Worm (Caenorhabditis elegans): ENCODE data around the gene alfa-1.

alfa-1 gene

DNA sequence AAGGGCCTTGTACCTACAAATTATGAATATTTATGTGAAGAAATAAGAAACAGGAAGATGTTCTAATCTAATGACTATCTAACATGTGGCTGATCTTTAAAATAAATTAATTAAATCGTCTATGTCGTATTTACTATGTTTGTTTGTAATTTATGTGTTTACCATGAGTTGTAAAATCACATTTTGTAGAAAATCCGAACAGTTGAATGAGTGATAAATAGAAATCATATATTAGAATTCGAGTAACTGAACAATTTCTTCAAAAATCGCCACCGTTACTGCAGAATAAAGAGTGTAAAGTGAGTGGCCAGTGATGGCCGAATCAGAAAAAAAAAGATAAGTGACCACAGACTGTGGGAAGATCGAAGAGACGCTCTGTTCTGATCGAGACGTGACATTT lies 32.3 kb downstream of the alfa-1 start:
- TF ChIP-seq ztf-4 (tag; optimal IDR thresholded peaks at IDR 0.05), result no peak
- no peak for TF ChIP-seq unc-39 (tag; optimal IDR thresholded peaks at IDR 0.05)
- TF ChIP-seq egl-27 (tag; optimal IDR thresholded peaks at IDR 0.05), result no peak
- no peak for TF ChIP-seq nhr-10 (tag; optimal IDR thresholded peaks at IDR 0.05)
- no peak for TF ChIP-seq alr-1 (tag; optimal IDR thresholded peaks at IDR 0.05)
- TF ChIP-seq ZK546.5 (tag; optimal IDR thresholded peaks at IDR 0.05), result no peak
- no peak for TF ChIP-seq peb-1 (tag; optimal IDR thresholded peaks at IDR 0.05)
- no peak for TF ChIP-seq nhr-6 (tag; optimal IDR thresholded peaks at IDR 0.05)
- no peak for TF ChIP-seq nhr-237 (tag; optimal IDR thresholded peaks at IDR 0.05)
- no peak for TF ChIP-seq sem-4 (tag; optimal IDR thresholded peaks at IDR 0.05)
- TF ChIP-seq sma-3 (GFP tag; optimal IDR thresholded peaks at IDR 0.05), result no peak

- TF ChIP-seq nhr-21 (tag; optimal IDR thresholded peaks at IDR 0.05) (peak; percentile 40), nhr-129 (tag; optimal IDR thresholded peaks at IDR 0.05) (no peak), ztf-1 (GFP tag; conservative IDR thresholded peaks at IDR 0.05) (no peak), elt-1 (tag; optimal IDR thresholded peaks at IDR 0.05) (no peak), unc-62 (GFP tag; optimal IDR thresholded peaks at IDR 0.05) (no peak), fos-1 (tag; optimal IDR thresholded peaks at IDR 0.05) (no peak), alr-1 (tag; optimal IDR thresholded peaks at IDR 0.05) (no peak), peb-1 (tag; optimal IDR thresholded peaks at IDR 0.05) (no peak), snpc-4 (tag; optimal IDR thresholded peaks at IDR 0.05) (no peak), nhr-77 (tag; optimal IDR thresholded peaks at IDR 0.05) (no peak), ztf-11 (tag; optimal IDR thresholded peaks at IDR 0.05) (no peak), mab-5 (tag; optimal IDR thresholded peaks at IDR 0.05) (no peak), nhr-25 (tag; optimal IDR thresholded peaks at IDR 0.05) (peak; percentile 65), nhr-23 (tag; optimal IDR thresholded peaks at IDR 0.05) (no peak), lin-13 (GFP tag; optimal IDR thresholded peaks at IDR 0.05) (no peak), lin-11 (tag; optimal IDR thresholded peaks at IDR 0.05) (no peak), sma-9 (GFP tag; optimal IDR thresholded peaks at IDR 0.05) (peak; percentile 8), sma-9 (tag; optimal IDR thresholded peaks at IDR 0.05) (no peak), blmp-1 (tag; optimal IDR thresholded peaks at IDR 0.05; ENCODE audit: insufficient read depth) (peak; percentile 31), ceh-16 (tag; optimal IDR thresholded peaks at IDR 0.05) (no peak), elt-3 (tag; optimal IDR thresholded peaks at IDR 0.05) (no peak), egl-27 (tag; optimal IDR thresholded peaks at IDR 0.05) (no peak), ceh-82 (tag; optimal IDR thresholded peaks at IDR 0.05) (no peak), gmeb-1 (tag; optimal IDR thresholded peaks at IDR 0.05) (no peak), sma-3 (GFP tag; optimal IDR thresholded peaks at IDR 0.05) (peak; percentile 79), ama-1 (optimal IDR thresholded peaks at IDR 0.05) (no peak), lsy-2 (tag; optimal IDR thresholded peaks at IDR 0.05) (no peak), dmd-4 (tag; optimal IDR thresholded peaks at IDR 0.05) (no peak)
Measured at ce11 chrII:7628640-7629039, 33.7 kb downstream of the alfa-1 start.

ce11 chrII:7624995-7625394 lies 37.3 kb downstream of the alfa-1 start:
- TF ChIP-seq ama-1 (optimal IDR thresholded peaks at IDR 0.05), result no peak
- no peak for TF ChIP-seq ztf-11 (tag; optimal IDR thresholded peaks at IDR 0.05)
- TF ChIP-seq aly-2 (tag; optimal IDR thresholded peaks at IDR 0.05), result no peak

ce11 chrII:7624272-7624671 lies 38.0 kb downstream of the alfa-1 start:
- no peak for TF ChIP-seq sma-3 (GFP tag; optimal IDR thresholded peaks at IDR 0.05)
- TF ChIP-seq ceh-82 (tag; optimal IDR thresholded peaks at IDR 0.05), result no peak
- TF ChIP-seq unc-39 (tag; optimal IDR thresholded peaks at IDR 0.05), result no peak
- no peak for TF ChIP-seq egl-27 (tag; optimal IDR thresholded peaks at IDR 0.05)
- no peak for TF ChIP-seq nhr-129 (tag; optimal IDR thresholded peaks at IDR 0.05)
- no peak for TF ChIP-seq mdl-1 (tag; optimal IDR thresholded peaks at IDR 0.05)
- TF ChIP-seq nhr-237 (tag; optimal IDR thresholded peaks at IDR 0.05), result no peak

ce11 chrII:7623466-7623865 lies 38.9 kb downstream of the alfa-1 start:
- no peak for TF ChIP-seq nhr-25 (tag; optimal IDR thresholded peaks at IDR 0.05)
- TF ChIP-seq snpc-4 (tag; optimal IDR thresholded peaks at IDR 0.05), result no peak
- TF ChIP-seq mbf-1 (tag; optimal IDR thresholded peaks at IDR 0.05), result no peak
- no peak for TF ChIP-seq nhr-23 (tag; optimal IDR thresholded peaks at IDR 0.05)
- TF ChIP-seq crh-2 (tag; optimal IDR thresholded peaks at IDR 0.05), result no peak
- TF ChIP-seq elt-3 (tag; optimal IDR thresholded peaks at IDR 0.05), result no peak
- peak; percentile 41 for TF ChIP-seq sma-9 (GFP tag; optimal IDR thresholded peaks at IDR 0.05)
- TF ChIP-seq sma-9 (tag; optimal IDR thresholded peaks at IDR 0.05), result no peak
- no peak for TF ChIP-seq ama-1 (optimal IDR thresholded peaks at IDR 0.05)
- TF ChIP-seq ceh-16 (tag; optimal IDR thresholded peaks at IDR 0.05), result no peak
- no peak for TF ChIP-seq zag-1 (tag; optimal IDR thresholded peaks at IDR 0.05)
- TF ChIP-seq unc-39 (tag; optimal IDR thresholded peaks at IDR 0.05), result no peak
- no peak for TF ChIP-seq lin-11 (tag; optimal IDR thresholded peaks at IDR 0.05)
- no peak for TF ChIP-seq lin-39 (tag; optimal IDR thresholded peaks at IDR 0.05)
- TF ChIP-seq sma-3 (GFP tag; optimal IDR thresholded peaks at IDR 0.05), result peak; percentile 7
- TF ChIP-seq nhr-77 (tag; optimal IDR thresholded peaks at IDR 0.05), result no peak
- TF ChIP-seq fos-1 (tag; optimal IDR thresholded peaks at IDR 0.05), result peak; percentile 43
- no peak for TF ChIP-seq egl-27 (tag; optimal IDR thresholded peaks at IDR 0.05)
- no peak for TF ChIP-seq aly-2 (tag; optimal IDR thresholded peaks at IDR 0.05)
- no peak for TF ChIP-seq mdl-1 (tag; optimal IDR thresholded peaks at IDR 0.05)
- TF ChIP-seq nhr-6 (tag; optimal IDR thresholded peaks at IDR 0.05), result no peak
- TF ChIP-seq R02D3.7 (tag; optimal IDR thresholded peaks at IDR 0.05), result no peak
- TF ChIP-seq lsy-2 (tag; optimal IDR thresholded peaks at IDR 0.05), result no peak
- TF ChIP-seq lin-13 (GFP tag; optimal IDR thresholded peaks at IDR 0.05), result no peak
- no peak for TF ChIP-seq ceh-82 (tag; optimal IDR thresholded peaks at IDR 0.05)
- no peak for TF ChIP-seq ZK546.5 (tag; optimal IDR thresholded peaks at IDR 0.05)
- no peak for TF ChIP-seq gmeb-1 (tag; optimal IDR thresholded peaks at IDR 0.05)
- TF ChIP-seq blmp-1 (tag; optimal IDR thresholded peaks at IDR 0.05; ENCODE audit: insufficient read depth), result no peak
- no peak for TF ChIP-seq nhr-12 (tag; optimal IDR thresholded peaks at IDR 0.05)
- no peak for TF ChIP-seq skn-1 (tag; optimal IDR thresholded peaks at IDR 0.05)

Measured in whole organism, L2 larva.